Worm (Caenorhabditis elegans): Measurements from ENCODE around the gene pcrg-1.

DNA sequence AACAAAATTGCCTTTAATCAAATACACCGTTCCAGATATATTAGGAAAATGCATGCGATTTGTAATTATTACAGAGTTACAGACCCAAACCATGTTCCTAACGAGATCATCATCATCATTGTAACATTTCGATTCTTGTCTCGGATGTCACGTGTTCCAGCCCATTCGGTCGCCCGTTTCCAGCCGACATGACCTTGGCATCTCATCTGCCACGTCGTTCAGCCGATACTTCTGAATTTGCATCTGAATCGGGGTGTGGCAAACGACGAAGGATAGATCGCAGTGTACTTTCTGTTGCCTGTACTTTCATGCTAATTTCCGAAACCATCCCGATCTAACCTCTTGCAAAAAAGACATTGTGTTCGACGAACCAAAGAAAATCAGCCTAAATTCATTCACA is 39.4 kb downstream of the pcrg-1 start:
- TF ChIP-seq unc-62 (GFP tag; optimal IDR thresholded peaks at IDR 0.05) (no peak), nhr-28 (tag; optimal IDR thresholded peaks at IDR 0.05) (no peak), aly-2 (tag; optimal IDR thresholded peaks at IDR 0.05) (no peak), fkh-10 (GFP tag; optimal IDR thresholded peaks at IDR 0.05) (no peak), lsy-2 (tag; optimal IDR thresholded peaks at IDR 0.05) (no peak), nhr-11 (tag; optimal IDR thresholded peaks at IDR 0.05) (no peak), pag-3 (tag; optimal IDR thresholded peaks at IDR 0.05; ENCODE audit: borderline replicate concordance, insufficient read depth) (no peak), nhr-76 (tag; optimal IDR thresholded peaks at IDR 0.05) (no peak), ceh-82 (tag; optimal IDR thresholded peaks at IDR 0.05) (no peak), snpc-4 (tag; optimal IDR thresholded peaks at IDR 0.05) (no peak)

All from whole organism, L1 larva.